Fruit fly (Drosophila melanogaster) whole organism, embryonic: ENCODE data around the gene Tyler.

Experiments
- Antp ChIP-seq: fragments of 200-800 bp; sonication (Bioruptor generic); optimal IDR thresholded peaks from 3 replicates; lab custom pipeline; 2016; ENCODE audit warnings: missing biosample characterization, missing genetic modification characterization
- Atf3 ChIP-seq: fragments of 200-800 bp; sonication (Bioruptor generic); optimal IDR thresholded peaks from 3 replicates; lab custom pipeline; 2016; ENCODE audit warnings: missing biosample characterization, missing genetic modification characterization
- Atf6 ChIP-seq: fragments of 200-800 bp; sonication (Bioruptor generic); IDR thresholded peaks from 2 replicates; pipeline ENCODE4 v1.3.6; 2022; ENCODE audit warnings: missing biosample characterization, missing genetic modification characterization
- B-H1 ChIP-seq: fragments of 200-800 bp; sonication (Bioruptor generic); IDR thresholded peaks from 3 replicates; pipeline ENCODE4 v1.3.6; 2022; ENCODE audit warnings: missing biosample characterization, missing genetic modification characterization
- CG10654 ChIP-seq: fragments of 200-800 bp; sonication (Bioruptor generic); optimal IDR thresholded peaks from 2 replicates; lab custom pipeline; 2016; ENCODE audit warnings: missing biosample characterization, missing genetic modification characterization
- CG11456 ChIP-seq: fragments of 200-800 bp; sonication (Bioruptor generic); IDR thresholded peaks from 3 replicates; pipeline ENCODE4 v1.3.6; 2022; ENCODE audit warnings: missing biosample characterization, missing genetic modification characterization
- CG12769 ChIP-seq: fragments of 200-800 bp; sonication (Bioruptor generic); optimal IDR thresholded peaks from 2 replicates; lab custom pipeline; 2019; ENCODE audit warnings: missing biosample characterization, mild to moderate bottlenecking, missing genetic modification characterization, moderate library complexity
- CG15073 ChIP-seq: fragments of 200-800 bp; sonication (Bioruptor generic); optimal IDR thresholded peaks from 2 replicates; lab custom pipeline; 2016; ENCODE audit warnings: missing biosample characterization, missing genetic modification characterization
- CG15601 ChIP-seq: fragments of 200-800 bp; sonication (Bioruptor generic); optimal IDR thresholded peaks from 3 replicates; lab custom pipeline; 2019; ENCODE audit warnings: missing biosample characterization, mild to moderate bottlenecking, missing genetic modification characterization, moderate library complexity
- CG30431 ChIP-seq: fragments of 200-800 bp; sonication (Bioruptor generic); optimal IDR thresholded peaks from 2 replicates; lab custom pipeline; 2017; ENCODE audit warnings: missing biosample characterization, missing genetic modification characterization
- CG7745 ChIP-seq: fragments of 200-800 bp; sonication (Bioruptor generic); optimal IDR thresholded peaks from 2 replicates; lab custom pipeline; 2018; ENCODE audit warnings: missing biosample characterization, mild to moderate bottlenecking, missing genetic modification characterization, moderate library complexity
- CG7786 ChIP-seq: fragments of 200-800 bp; sonication (Bioruptor generic); optimal IDR thresholded peaks from 2 replicates; lab custom pipeline; 2016; ENCODE audit warnings: missing biosample characterization, missing genetic modification characterization
- CG8765 ChIP-seq: fragments of 200-800 bp; sonication (Bioruptor generic); IDR thresholded peaks from 2 replicates; pipeline ENCODE4 v1.3.6; 2022; ENCODE audit warnings: missing biosample characterization, missing genetic modification characterization
- CG8924 ChIP-seq: fragments of 200-800 bp; optimal IDR thresholded peaks from 3 replicates; lab custom pipeline; 2019; ENCODE audit warnings: missing biosample characterization, mild to moderate bottlenecking, missing genetic modification characterization, moderate library complexity
- CG9797 ChIP-seq: fragments of 200-800 bp; sonication (Bioruptor generic); optimal IDR thresholded peaks from 3 replicates; lab custom pipeline; 2018; ENCODE audit warnings: missing biosample characterization, mild to moderate bottlenecking, missing genetic modification characterization
- CrebB ChIP-seq: fragments of 200-800 bp; sonication (Bioruptor generic); optimal IDR thresholded peaks from 3 replicates; lab custom pipeline; 2018; ENCODE audit warnings: missing biosample characterization, mild to moderate bottlenecking, missing genetic modification characterization
- H2.0 ChIP-seq: fragments of 200-800 bp; sonication (Bioruptor generic); IDR thresholded peaks from 2 replicates; pipeline ENCODE4 v1.3.6; 2022; ENCODE audit warnings: missing biosample characterization, missing genetic modification characterization
- HLH54F ChIP-seq: fragments of 200-800 bp; sonication (Bioruptor generic); optimal IDR thresholded peaks from 3 replicates; lab custom pipeline; 2016; ENCODE audit warnings: missing biosample characterization, missing genetic modification characterization
- Max ChIP-seq: fragments of 200-800 bp; sonication (Bioruptor generic); optimal IDR thresholded peaks from 2 replicates; lab custom pipeline; 2016; ENCODE audit warnings: missing biosample characterization, mild to moderate bottlenecking, missing genetic modification characterization
- Ptx1 ChIP-seq: fragments of 200-800 bp; sonication (Bioruptor generic); IDR thresholded peaks from 2 replicates; pipeline ENCODE4 v1.3.6; 2022; ENCODE audit warnings: missing biosample characterization, missing genetic modification characterization
- Stat92E ChIP-seq, 3 experiments: fragments of >200 bp in 2 of 3; fragments of 200-800 bp in 1 of 3; sonication (Bioruptor generic) in 1 of 3; optimal IDR thresholded peaks; 2 replicates each; lab custom pipeline; 2017 to 2019; ENCODE audit warnings: missing biosample characterization in 3 of 3, missing genetic modification characterization in 3 of 3, mild to moderate bottlenecking in 1 of 3, moderate library complexity in 1 of 3
- amos ChIP-seq: fragments of 200-800 bp; sonication (Bioruptor generic); IDR thresholded peaks from 2 replicates; pipeline ENCODE4 v1.3.6; 2022; ENCODE audit warnings: missing biosample characterization, missing genetic modification characterization; ENCODE audit not compliant: partially characterized antibody
- ap ChIP-seq: fragments of 200-800 bp; sonication (Bioruptor generic); IDR thresholded peaks from 2 replicates; pipeline ENCODE4 v1.3.6; 2022; ENCODE audit warnings: missing biosample characterization, missing genetic modification characterization
- az2 ChIP-seq: fragments of 200-800 bp; sonication (Bioruptor generic); optimal IDR thresholded peaks from 3 replicates; lab custom pipeline; 2016; ENCODE audit warnings: missing biosample characterization, missing genetic modification characterization
- bcd ChIP-seq: fragments of 200-800 bp; sonication (Bioruptor generic); optimal IDR thresholded peaks from 2 replicates; lab custom pipeline; 2017; ENCODE audit warnings: missing biosample characterization, mild to moderate bottlenecking, missing genetic modification characterization
- bowl ChIP-seq: fragments of 200-800 bp; sonication (Bioruptor generic); IDR thresholded peaks from 2 replicates; pipeline ENCODE4 v1.3.6; 2022; ENCODE audit warnings: missing biosample characterization, missing genetic modification characterization
- cas ChIP-seq: fragments of 200-800 bp; sonication (Bioruptor generic); IDR thresholded peaks from 2 replicates; pipeline ENCODE4 v1.3.6; 2022; ENCODE audit warnings: missing biosample characterization, missing genetic modification characterization
- cwo ChIP-seq: fragments of 200-800 bp; sonication (Bioruptor generic); optimal IDR thresholded peaks from 3 replicates; lab custom pipeline; 2017; ENCODE audit warnings: missing biosample characterization, missing genetic modification characterization, mild to moderate bottlenecking, moderate library complexity, missing genetic modification reagents
- emc ChIP-seq: fragments of 200-800 bp; sonication (Bioruptor generic); optimal IDR thresholded peaks from 2 replicates; lab custom pipeline; 2016; ENCODE audit warnings: missing biosample characterization, missing genetic modification characterization
- h ChIP-seq: fragments of >200 bp; optimal IDR thresholded peaks from 2 replicates; lab custom pipeline; 2017
- ind ChIP-seq: fragments of 200-800 bp; sonication (Bioruptor generic); optimal IDR thresholded peaks from 3 replicates; lab custom pipeline; 2016; ENCODE audit warnings: missing biosample characterization, missing genetic modification characterization
- ken ChIP-seq: fragments of 200-800 bp; sonication (Bioruptor generic); IDR thresholded peaks from 3 replicates; pipeline ENCODE4 v1.3.6; 2022; ENCODE audit warnings: missing biosample characterization, missing genetic modification characterization
- kni ChIP-seq: fragments of 200-800 bp; sonication (Bioruptor generic); optimal IDR thresholded peaks from 3 replicates; lab custom pipeline; 2017; ENCODE audit warnings: mild to moderate bottlenecking, missing biosample characterization, missing genetic modification reagents, missing genetic modification characterization
- luna ChIP-seq: fragments of 200-800 bp; sonication (Bioruptor generic); optimal IDR thresholded peaks from 2 replicates; lab custom pipeline; 2016; ENCODE audit warnings: missing biosample characterization, missing genetic modification characterization
- nmo ChIP-seq: fragments of 200-800 bp; sonication (Bioruptor generic); optimal IDR thresholded peaks from 2 replicates; lab custom pipeline; 2018; ENCODE audit warnings: missing biosample characterization, mild to moderate bottlenecking, missing genetic modification characterization, moderate library complexity
- pros ChIP-seq: fragments of 200-800 bp; sonication (Bioruptor generic); optimal IDR thresholded peaks from 3 replicates; lab custom pipeline; 2019; ENCODE audit warnings: missing biosample characterization, mild to moderate bottlenecking, missing genetic modification characterization, moderate library complexity
- row ChIP-seq: fragments of 200-800 bp; sonication (Bioruptor generic); IDR thresholded peaks from 3 replicates; pipeline ENCODE4 v1.3.6; 2022; ENCODE audit warnings: missing biosample characterization, missing genetic modification characterization
- sima ChIP-seq: fragments of 200-800 bp; sonication (Bioruptor generic); optimal IDR thresholded peaks from 2 replicates; lab custom pipeline; 2016; ENCODE audit warnings: missing biosample characterization, missing genetic modification characterization
- slou ChIP-seq: fragments of 200-800 bp; sonication (Bioruptor generic); optimal IDR thresholded peaks from 3 replicates; lab custom pipeline; 2016; ENCODE audit warnings: missing biosample characterization, missing genetic modification characterization
- sob ChIP-seq: fragments of 200-800 bp; sonication (Bioruptor generic); IDR thresholded peaks from 2 replicates; pipeline ENCODE4 v1.3.6; 2022; ENCODE audit warnings: missing biosample characterization, missing genetic modification characterization
- tap ChIP-seq: fragments of 200-800 bp; optimal IDR thresholded peaks from 3 replicates; lab custom pipeline; 2019; ENCODE audit warnings: missing biosample characterization, mild to moderate bottlenecking, missing genetic modification characterization, moderate library complexity
- unc-4 ChIP-seq: fragments of 200-800 bp; sonication (Bioruptor generic); IDR thresholded peaks from 2 replicates; pipeline ENCODE4 v1.3.6; 2022; ENCODE audit warnings: missing biosample characterization, missing genetic modification characterization; ENCODE audit not compliant: partially characterized antibody
- vfl ChIP-seq: fragments of 200-800 bp; sonication (Bioruptor generic); optimal IDR thresholded peaks from 2 replicates; lab custom pipeline; 2016; ENCODE audit warnings: missing biosample characterization, missing genetic modification characterization

Tyler gene

DNA sequence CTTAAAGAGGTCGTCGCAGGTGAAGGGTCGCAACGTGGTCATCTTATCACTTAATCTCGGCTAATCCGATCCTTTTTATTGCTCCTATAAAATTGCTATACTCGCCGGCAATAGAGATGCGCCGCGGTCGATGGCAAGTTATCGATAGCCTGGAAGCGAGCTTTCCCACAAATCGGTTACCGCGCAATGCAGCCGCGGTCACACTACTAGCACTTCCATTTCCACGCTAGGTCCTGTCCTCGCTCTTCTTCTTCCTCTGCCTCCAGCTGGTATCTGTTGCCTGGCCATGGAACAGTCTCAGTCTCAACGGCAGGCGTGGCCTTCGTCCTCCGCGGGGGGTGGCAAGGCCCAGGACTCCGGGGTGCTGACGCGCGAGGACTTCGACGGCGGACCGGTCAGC, 11.6 kb downstream of the Tyler start, which contains the start of the genes Naa20A and MKP-4 (continued):
- no peak for TF ChIP-seq Ptx1
- TF ChIP-seq CG12769 (tag; lab: Kevin White, UChicago) = no peak
- no peak for TF ChIP-seq B-H1 (GFP tag; lab: Robert Waterston, UW)
- TF ChIP-seq emc (GFP tag; lab: Kevin White, UChicago) = no peak
- TF ChIP-seq pros (GFP tag; lab: Kevin White, UChicago) = no peak
- TF ChIP-seq ap = no peak
- TF ChIP-seq Max (GFP tag; lab: Kevin White, UChicago) = no peak
- TF ChIP-seq H2.0 (GFP tag; lab: Robert Waterston, UW) = no peak
- TF ChIP-seq unc-4 (GFP tag; lab: Robert Waterston, UW) = peak; percentile 76
- TF ChIP-seq cwo = no peak
- TF ChIP-seq Stat92E (GFP tag; optimal IDR thresholded peaks at IDR 0.05; lab: Kevin White, UChicago) = no peak
- TF ChIP-seq ind (GFP tag; lab: Kevin White, UChicago) = no peak
- TF ChIP-seq tap = no peak
- no peak for TF ChIP-seq ken (GFP tag; lab: Robert Waterston, UW)
- no peak for TF ChIP-seq CG8924 (tag; lab: Kevin White, UChicago)
- no peak for TF ChIP-seq Atf3 (GFP tag; lab: Kevin White, UChicago)
- no peak for TF ChIP-seq CG15073
- TF ChIP-seq sob (GFP tag; lab: Robert Waterston, UW) = 0 out of 2 replicates have a peak, but pooled peaks have one; percentile 14
- no peak for TF ChIP-seq bcd
- no peak for TF ChIP-seq CG8765 (GFP tag; lab: Robert Waterston, UW)
- TF ChIP-seq luna (GFP tag; lab: Kevin White, UChicago) = no peak
- TF ChIP-seq Antp (GFP tag; lab: Kevin White, UChicago) = no peak
- TF ChIP-seq nmo = peak; percentile 12
- TF ChIP-seq slou (GFP tag; lab: Kevin White, UChicago) = no peak
- no peak for TF ChIP-seq sima (GFP tag; lab: Kevin White, UChicago)
- peak; percentile 83 for TF ChIP-seq CG9797 (GFP tag; lab: Kevin White, UChicago)
- TF ChIP-seq Atf6 (GFP tag; lab: Robert Waterston, UW) = no peak
- no peak for TF ChIP-seq CG10654 (GFP tag; lab: Kevin White, UChicago)
- no peak for TF ChIP-seq HLH54F (GFP tag; lab: Kevin White, UChicago)
- TF ChIP-seq amos (GFP tag; lab: Robert Waterston, UW) = peak; percentile 81
- TF ChIP-seq CG30431 = no peak
- no peak for TF ChIP-seq h (lab: Kevin White, UChicago)
- no peak for TF ChIP-seq CG15601
- TF ChIP-seq row (GFP tag; lab: Robert Waterston, UW) = peak; percentile 28; the same call in 1 of the 3 replicates
- TF ChIP-seq CG11456 (GFP tag; lab: Robert Waterston, UW) = no peak
- no peak for TF ChIP-seq CG7745 (tag; lab: Kevin White, UChicago)
- no peak for TF ChIP-seq az2 (GFP tag; lab: Kevin White, UChicago)
- TF ChIP-seq vfl (GFP tag; lab: Kevin White, UChicago) = no peak
- TF ChIP-seq cas (GFP tag; lab: Robert Waterston, UW) = no peak
- no peak for TF ChIP-seq CG7786
- TF ChIP-seq bowl (GFP tag; lab: Robert Waterston, UW) = no peak
- no peak for TF ChIP-seq CrebB (tag; lab: Kevin White, UChicago)
- TF ChIP-seq kni (GFP tag; lab: Kevin White, UChicago) = no peak
